Worm (Caenorhabditis elegans) whole organism, late embryonic: ENCODE measurements around the gene ugt-32.

Experiments used
- C38D4.7 ChIP-seq: fragments of 200-800 bp; sonication (Bioruptor generic); optimal IDR thresholded peaks from 2 replicates; lab custom pipeline; 2018; ENCODE audit warnings: mild to moderate bottlenecking, missing genetic modification characterization, moderate library complexity, missing compliant biosample characterization
- F13H6.1 ChIP-seq: sonication (generic microtip); optimal IDR thresholded peaks from 2 replicates; lab custom pipeline; 2016; ENCODE audit warnings: missing genetic modification characterization, missing compliant biosample characterization
- K02D7.2 ChIP-seq: sonication (generic microtip); optimal IDR thresholded peaks from 2 replicates; lab custom pipeline; 2017; ENCODE audit warnings: mild to moderate bottlenecking, missing genetic modification characterization, missing compliant biosample characterization
- K09A11.1 ChIP-seq: sonication (generic microtip); optimal IDR thresholded peaks from 2 replicates; lab custom pipeline; 2017; ENCODE audit warnings: antibody characterized with exemption, mild to moderate bottlenecking, missing genetic modification characterization, missing compliant biosample characterization; ENCODE audit not compliant: insufficient read depth
- T23F11.4 ChIP-seq: fragments of 200-800 bp; sonication (Bioruptor generic); optimal IDR thresholded peaks from 2 replicates; lab custom pipeline; 2018; ENCODE audit warnings: mild to moderate bottlenecking, missing genetic modification characterization, missing compliant biosample characterization
- ama-1 ChIP-seq: fragments of 150-350 bp; optimal IDR thresholded peaks from 2 replicates; lab custom pipeline; 2014
- ceh-2 ChIP-seq: sonication (generic microtip); optimal IDR thresholded peaks from 2 replicates; lab custom pipeline; 2016; ENCODE audit warnings: missing genotype, missing genetic modification characterization, missing compliant biosample characterization
- ceh-22 ChIP-seq: sonication (generic microtip); optimal IDR thresholded peaks from 2 replicates; lab custom pipeline; 2017; ENCODE audit warnings: missing biosample characterization, missing genetic modification characterization
- ceh-24 ChIP-seq: sonication (generic microtip); optimal IDR thresholded peaks from 2 replicates; lab custom pipeline; 2016; ENCODE audit warnings: mild to moderate bottlenecking, missing genetic modification characterization, missing compliant biosample characterization
- ceh-30 ChIP-seq: fragments of 150-350 bp; optimal IDR thresholded peaks from 2 replicates; lab custom pipeline; 2014; ENCODE audit warnings: missing biosample characterization, missing genetic modification characterization
- ceh-31 ChIP-seq: sonication (generic microtip); optimal IDR thresholded peaks from 2 replicates; lab custom pipeline; 2016; ENCODE audit warnings: missing genetic modification characterization, missing compliant biosample characterization
- ceh-34 ChIP-seq: sonication (generic microtip); optimal IDR thresholded peaks from 2 replicates; lab custom pipeline; 2016; ENCODE audit warnings: mild to moderate bottlenecking, missing genetic modification characterization, missing compliant biosample characterization
- ceh-45 ChIP-seq: fragments of 200-800 bp; sonication (Bioruptor generic); IDR thresholded peaks from 2 replicates; pipeline ENCODE4 v1.3.6; 2022; ENCODE audit warnings: missing genetic modification reagents, missing genetic modification characterization, missing compliant biosample characterization
- ceh-48 ChIP-seq: sonication (generic microtip); optimal IDR thresholded peaks from 2 replicates; lab custom pipeline; 2016; ENCODE audit warnings: missing genetic modification characterization, inconsistent platforms, missing compliant biosample characterization
- ceh-6 ChIP-seq: fragments of 200-800 bp; sonication (Bioruptor generic); optimal IDR thresholded peaks from 2 replicates; lab custom pipeline; 2018; ENCODE audit warnings: mild to moderate bottlenecking, missing genetic modification characterization, missing compliant biosample characterization
- ceh-9 ChIP-seq: sonication (generic microtip); optimal IDR thresholded peaks from 2 replicates; lab custom pipeline; 2016; ENCODE audit warnings: mild to moderate bottlenecking, missing genetic modification characterization, inconsistent platforms, missing compliant biosample characterization
- che-1 ChIP-seq: sonication (generic microtip); optimal IDR thresholded peaks from 2 replicates; lab custom pipeline; 2016; ENCODE audit warnings: mild to moderate bottlenecking, missing genetic modification characterization, missing compliant biosample characterization
- dve-1 ChIP-seq: sonication (generic microtip); optimal IDR thresholded peaks from 2 replicates; lab custom pipeline; 2017; ENCODE audit warnings: antibody characterized with exemption, mild to moderate bottlenecking, missing genetic modification characterization, missing compliant biosample characterization
- elt-4 ChIP-seq: sonication (generic microtip); optimal IDR thresholded peaks from 2 replicates; lab custom pipeline; 2016; ENCODE audit warnings: missing genetic modification characterization, missing compliant biosample characterization
- ets-4 ChIP-seq: sonication (generic microtip); optimal IDR thresholded peaks from 2 replicates; lab custom pipeline; 2016; ENCODE audit warnings: missing genetic modification characterization, missing compliant biosample characterization
- fkh-6 ChIP-seq: sonication (generic microtip); optimal IDR thresholded peaks from 2 replicates; lab custom pipeline; 2016; ENCODE audit warnings: missing genetic modification characterization, missing compliant biosample characterization
- gmeb-2 ChIP-seq: sonication (generic microtip); optimal IDR thresholded peaks from 2 replicates; lab custom pipeline; 2016; ENCODE audit warnings: missing genetic modification characterization, inconsistent platforms, missing compliant biosample characterization
- hlh-13 ChIP-seq: fragments of 200-800 bp; sonication (Bioruptor generic); optimal IDR thresholded peaks from 2 replicates; lab custom pipeline; 2018; ENCODE audit warnings: mild to moderate bottlenecking, missing genetic modification characterization, missing compliant biosample characterization
- hlh-15 ChIP-seq: sonication (generic microtip); optimal IDR thresholded peaks from 2 replicates; lab custom pipeline; 2016; ENCODE audit warnings: missing genetic modification characterization, missing compliant biosample characterization
- hlh-8 ChIP-seq: sonication (generic microtip); optimal IDR thresholded peaks from 2 replicates; lab custom pipeline; 2016; ENCODE audit warnings: missing genotype, missing genetic modification characterization, missing compliant biosample characterization
- lim-6 ChIP-seq: sonication (generic microtip); optimal IDR thresholded peaks from 2 replicates; lab custom pipeline; 2016; ENCODE audit warnings: missing genetic modification characterization, missing compliant biosample characterization
- nfya-1 ChIP-seq: sonication (generic microtip); optimal IDR thresholded peaks from 2 replicates; lab custom pipeline; 2017; ENCODE audit warnings: missing genetic modification characterization, mild to moderate bottlenecking, missing compliant biosample characterization, antibody characterized with exemption, moderate library complexity
- nhr-11 ChIP-seq: fragments of 150-350 bp; optimal IDR thresholded peaks from 2 replicates; lab custom pipeline; 2014; ENCODE audit warnings: missing biosample characterization, missing genetic modification characterization
- pag-3 ChIP-seq: sonication (generic microtip); optimal IDR thresholded peaks from 2 replicates; lab custom pipeline; 2016; ENCODE audit warnings: missing compliant biosample characterization, missing genetic modification characterization, borderline replicate concordance
- pat-9 ChIP-seq: fragments of 200-800 bp; sonication (Bioruptor generic); optimal IDR thresholded peaks from 2 replicates; lab custom pipeline; 2018; ENCODE audit warnings: mild to moderate bottlenecking, missing genetic modification characterization, moderate library complexity, missing compliant biosample characterization
- pha-2 ChIP-seq: sonication (generic microtip); optimal IDR thresholded peaks from 2 replicates; lab custom pipeline; 2017; ENCODE audit warnings: mild to moderate bottlenecking, missing genetic modification characterization, missing compliant biosample characterization
- pqm-1 ChIP-seq: sonication (generic microtip); optimal IDR thresholded peaks from 2 replicates; lab custom pipeline; 2016; ENCODE audit warnings: missing genetic modification characterization, missing compliant biosample characterization
- sdc-2 ChIP-seq: sonication (generic microtip); optimal IDR thresholded peaks from 2 replicates; lab custom pipeline; 2016; ENCODE audit warnings: missing genotype, missing genetic modification characterization, missing compliant biosample characterization
- tbx-2 ChIP-seq: sonication (generic microtip); optimal IDR thresholded peaks from 2 replicates; lab custom pipeline; 2016; ENCODE audit warnings: missing genetic modification characterization, missing compliant biosample characterization
- tbx-7 ChIP-seq: sonication (generic microtip); optimal IDR thresholded peaks from 2 replicates; lab custom pipeline; 2016; ENCODE audit warnings: missing genotype, missing genetic modification characterization, missing compliant biosample characterization
- unc-3 ChIP-seq, 2 experiments: fragments of 200-800 bp in 1 of 2; sonication (Bioruptor generic) in 1 of 2; sonication (generic microtip) in 1 of 2; conservative IDR thresholded peaks in 1 of 2; optimal IDR thresholded peaks in 1 of 2; 2 replicates each; pipeline versions ENCODE4 v1.3.6 to Lab custom; 2016 to 2022; ENCODE audit warnings: missing compliant biosample characterization in 2 of 2, missing genetic modification characterization in 2 of 2, missing genetic modification reagents in 1 of 2
- unc-42 ChIP-seq: sonication (generic microtip); optimal IDR thresholded peaks from 2 replicates; lab custom pipeline; 2016; ENCODE audit warnings: missing genotype, missing genetic modification characterization, missing compliant biosample characterization

ugt-32 gene

ce11 chrV:3825190-3825589 is 18.6 kb downstream of the ugt-32 start:
- TF ChIP-seq gmeb-2 (tag; lab: Kevin White, UChicago) (no peak), ceh-45 (no peak), tbx-2 (no peak), hlh-13 (no peak), ceh-30 (no peak), ceh-9 (tag; lab: Kevin White, UChicago) (no peak), pat-9 (no peak), ceh-6 (GFP tag; lab: Kevin White, UChicago) (no peak), pqm-1 (tag; lab: Kevin White, UChicago) (no peak), ceh-22 (tag; lab: Kevin White, UChicago) (no peak), nhr-11 (tag; lab: Kevin White, UChicago) (no peak), unc-42 (tag; lab: Kevin White, UChicago) (no peak), che-1 (tag; lab: Kevin White, UChicago) (no peak), elt-4 (tag; lab: Kevin White, UChicago) (no peak), ceh-31 (tag; lab: Kevin White, UChicago) (no peak), T23F11.4 (GFP tag; lab: Kevin White, UChicago) (no peak), ceh-24 (tag; lab: Kevin White, UChicago) (no peak), ama-1 (no peak), lim-6 (tag; lab: Kevin White, UChicago) (no peak), K09A11.1 (tag; lab: Kevin White, UChicago) (no peak)

- TF ChIP-seq sdc-2 (tag; lab: Kevin White, UChicago) (no peak), hlh-13 (no peak), fkh-6 (tag; lab: Kevin White, UChicago) (no peak), ceh-2 (no peak), dve-1 (no peak), hlh-15 (no peak)
Observed at ce11 chrV:3820875-3821274, 22.9 kb downstream of the ugt-32 start.

ce11 chrV:3814938-3815337 is 28.9 kb downstream of the ugt-32 start, which contains the start of gene H10D18.1:
TSS of gene H10D18.1 (plus strand) at chrV:3815214.
- peak; percentile 3 for TF ChIP-seq ceh-31 (tag; lab: Kevin White, UChicago)
- TF ChIP-seq pag-3 (tag; lab: Kevin White, UChicago): no peak
- no peak for TF ChIP-seq ets-4 (tag; lab: Kevin White, UChicago)
- TF ChIP-seq nfya-1: no peak
- no peak for TF ChIP-seq ceh-48
- TF ChIP-seq F13H6.1 (tag; lab: Kevin White, UChicago): no peak
- TF ChIP-seq ama-1: no peak
- TF ChIP-seq ceh-34 (tag; lab: Kevin White, UChicago): no peak
- TF ChIP-seq fkh-6 (tag; lab: Kevin White, UChicago): no peak
- TF ChIP-seq C38D4.7 (GFP tag; lab: Kevin White, UChicago): no peak
- no peak for TF ChIP-seq pat-9
- TF ChIP-seq unc-42 (tag; lab: Kevin White, UChicago): peak; percentile 44
- TF ChIP-seq ceh-45: no peak
- no peak for TF ChIP-seq pha-2 (tag; lab: Kevin White, UChicago)
- TF ChIP-seq ceh-6 (GFP tag; lab: Kevin White, UChicago): no peak

- no peak for TF ChIP-seq pha-2 (tag; lab: Kevin White, UChicago)
- no peak for TF ChIP-seq K02D7.2 (tag; lab: Kevin White, UChicago)
- no peak for TF ChIP-seq ceh-45
- no peak for TF ChIP-seq ceh-34 (tag; lab: Kevin White, UChicago)
- TF ChIP-seq tbx-7 (tag; lab: Kevin White, UChicago): no peak
- no peak for TF ChIP-seq lim-6 (tag; lab: Kevin White, UChicago)
- TF ChIP-seq unc-3 (GFP tag; conservative IDR thresholded peaks at IDR 0.05; lab: Robert Waterston, UW): no peak
- no peak for TF ChIP-seq unc-3 (tag; optimal IDR thresholded peaks at IDR 0.05; lab: Kevin White, UChicago)
- TF ChIP-seq pat-9: no peak
- TF ChIP-seq fkh-6 (tag; lab: Kevin White, UChicago): no peak
- TF ChIP-seq hlh-8 (tag; lab: Kevin White, UChicago): no peak
Observed at ce11 chrV:3814009-3814408, 29.8 kb downstream of the ugt-32 start.
